Worm (Caenorhabditis elegans): ENCODE measurements around the gene fbxa-141.

The fbxa-141 gene

ce11 chrX:14464513-14464912 is 48.2 kb downstream of the fbxa-141 start, which contains the start of gene M163.7:
M163.7 (plus strand) TSS chrX:14464813.
- TF ChIP-seq med-1 (GFP tag; optimal IDR thresholded peaks at IDR 0.05; ENCODE audit: insufficient read depth) (no peak), T22C8.4 (GFP tag; IDR thresholded peaks at IDR 0.05) (no peak), ztf-23 (GFP tag; IDR thresholded peaks at IDR 0.05) (no peak), ref-1 (GFP tag; conservative IDR thresholded peaks at IDR 0.05) (no peak), tab-1 (GFP tag; IDR thresholded peaks at IDR 0.05) (no peak), klf-2 (GFP tag; conservative IDR thresholded peaks at IDR 0.05) (no peak), ztf-29 (GFP tag; IDR thresholded peaks at IDR 0.05) (no peak), flt-1 (GFP tag; IDR thresholded peaks at IDR 0.05) (no peak), cog-1 (tag; optimal IDR thresholded peaks at IDR 0.05) (no peak)

Data from whole organism, midembryonic.